Worm (Caenorhabditis elegans): ENCODE data around the gene T23F4.2.

DNA sequence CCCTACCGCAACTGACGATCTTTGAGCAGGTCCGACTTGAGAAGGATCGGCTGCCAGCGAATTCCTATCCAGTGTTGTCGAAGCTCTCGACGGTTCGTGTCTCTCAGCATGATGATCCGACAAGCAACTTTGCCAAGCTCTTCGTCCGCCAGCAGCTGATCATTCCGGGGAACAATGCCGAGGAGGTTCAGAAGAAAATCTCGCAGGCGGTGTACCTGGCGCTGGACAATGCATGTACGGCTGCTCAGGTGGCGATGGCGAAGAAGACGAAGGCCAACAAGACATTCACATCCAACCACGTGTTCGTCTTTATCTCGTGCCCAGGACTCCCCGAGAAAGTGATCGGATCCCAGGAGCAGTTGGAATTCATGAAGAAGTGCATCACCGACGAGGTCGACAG is 14.0 kb upstream of the T23F4.2 start:
- TF ChIP-seq snpc-4 (GFP tag; optimal IDR thresholded peaks at IDR 0.05) (no peak), snpc-4 (tag; optimal IDR thresholded peaks at IDR 0.05) (no peak), madf-10 (tag; optimal IDR thresholded peaks at IDR 0.05) (no peak), B0019.2 (GFP tag; conservative IDR thresholded peaks at IDR 0.05) (no peak), pha-4 (tag; optimal IDR thresholded peaks at IDR 0.05) (no peak), aptf-2 (GFP tag; conservative IDR thresholded peaks at IDR 0.05) (no peak), unc-62 (GFP tag; optimal IDR thresholded peaks at IDR 0.05) (no peak), ama-1 (optimal IDR thresholded peaks at IDR 0.05) (no peak), ama-1 (GFP tag; optimal IDR thresholded peaks at IDR 0.05) (no peak), Y53F4B.3 (GFP tag; IDR thresholded peaks at IDR 0.05) (no peak), unc-130 (GFP tag; optimal IDR thresholded peaks at IDR 0.05) (no peak), tbx-9 (tag; optimal IDR thresholded peaks at IDR 0.05; ENCODE audit: borderline replicate concordance) (no peak)
